Worm (Caenorhabditis elegans): ENCODE results near the gene morc-1.

morc-1 gene

ce11 chrIII:5241854-5242253 is 35.1 kb upstream of the morc-1 start:
- TF ChIP-seq nhr-23 (tag; optimal IDR thresholded peaks at IDR 0.05) (no peak), eor-1 (tag; optimal IDR thresholded peaks at IDR 0.05) (no peak), elt-1 (tag; optimal IDR thresholded peaks at IDR 0.05) (no peak), skn-1 (tag; optimal IDR thresholded peaks at IDR 0.05) (no peak), aly-2 (tag; optimal IDR thresholded peaks at IDR 0.05) (no peak), nhr-12 (tag; optimal IDR thresholded peaks at IDR 0.05) (no peak), ceh-9 (tag; optimal IDR thresholded peaks at IDR 0.05) (no peak), fkh-10 (GFP tag; optimal IDR thresholded peaks at IDR 0.05) (no peak), R02D3.7 (tag; optimal IDR thresholded peaks at IDR 0.05) (no peak), ztf-11 (tag; optimal IDR thresholded peaks at IDR 0.05) (no peak), nhr-77 (tag; optimal IDR thresholded peaks at IDR 0.05) (no peak), sea-2 (GFP tag; optimal IDR thresholded peaks at IDR 0.05) (no peak), lin-15B (tag; optimal IDR thresholded peaks at IDR 0.05) (no peak)

- TF ChIP-seq ceh-9 (tag; optimal IDR thresholded peaks at IDR 0.05), result no peak
- TF ChIP-seq elt-2 (tag; optimal IDR thresholded peaks at IDR 0.05), result peak; percentile 24
These were observed 29.4 kb upstream of the morc-1 start, which contains the start of gene prx-10 for ce11 chrIII:5236104-5236503. TSS of gene prx-10 (plus strand) at chrIII:5236404.

ce11 chrIII:5234312-5234711 is 27.6 kb upstream of the morc-1 start, which contains the start of gene mrps-26:
TSS of gene mrps-26 (plus strand) at chrIII:5234612.
- TF ChIP-seq ceh-16 (tag; optimal IDR thresholded peaks at IDR 0.05) (no peak), elt-2 (tag; optimal IDR thresholded peaks at IDR 0.05) (no peak), ztf-11 (tag; optimal IDR thresholded peaks at IDR 0.05) (no peak), nhr-76 (tag; optimal IDR thresholded peaks at IDR 0.05) (no peak), ceh-28 (tag; optimal IDR thresholded peaks at IDR 0.05) (no peak)

- no peak for TF ChIP-seq elt-1 (tag; optimal IDR thresholded peaks at IDR 0.05)
- TF ChIP-seq pha-4 (tag; optimal IDR thresholded peaks at IDR 0.05), result peak; percentile 68
- TF ChIP-seq daf-12 (tag; optimal IDR thresholded peaks at IDR 0.05), result no peak
- no peak for TF ChIP-seq nhr-28 (tag; optimal IDR thresholded peaks at IDR 0.05)
These were observed 26.4 kb upstream of the morc-1 start for ce11 chrIII:5233140-5233539.

ce11 chrIII:5230415-5230814 is 23.7 kb upstream of the morc-1 start, which contains the start of gene prmt-5:
TSS of gene prmt-5 (plus strand) at chrIII:5230555.
- peak in 1 of 3 experiments; percentile 13 for TF ChIP-seq elt-3 (tag; optimal IDR thresholded peaks at IDR 0.05)
- TF ChIP-seq nhr-237 (tag; optimal IDR thresholded peaks at IDR 0.05), result no peak
- no peak for TF ChIP-seq egl-27 (tag; optimal IDR thresholded peaks at IDR 0.05)
- peak; percentile 35 for TF ChIP-seq nhr-23 (tag; optimal IDR thresholded peaks at IDR 0.05)
- TF ChIP-seq egl-5 (tag; optimal IDR thresholded peaks at IDR 0.05), result no peak
- peak; percentile 17 for TF ChIP-seq nhr-11 (tag; optimal IDR thresholded peaks at IDR 0.05)
- peak; percentile 13 for TF ChIP-seq pha-4 (tag; optimal IDR thresholded peaks at IDR 0.05)
- no peak for TF ChIP-seq mdl-1 (tag; optimal IDR thresholded peaks at IDR 0.05)
- TF ChIP-seq ztf-4 (tag; optimal IDR thresholded peaks at IDR 0.05), result no peak
- TF ChIP-seq tbx-2 (tag; optimal IDR thresholded peaks at IDR 0.05), result no peak
- TF ChIP-seq nhr-77 (tag; optimal IDR thresholded peaks at IDR 0.05), result peak; percentile 22
- no peak for TF ChIP-seq fkh-10 (GFP tag; optimal IDR thresholded peaks at IDR 0.05)
- TF ChIP-seq unc-62 (GFP tag; optimal IDR thresholded peaks at IDR 0.05), result no peak
- TF ChIP-seq snpc-4 (tag; optimal IDR thresholded peaks at IDR 0.05), result no peak
- TF ChIP-seq nhr-25 (tag; optimal IDR thresholded peaks at IDR 0.05), result peak; percentile 30
- TF ChIP-seq hmg-11 (tag; optimal IDR thresholded peaks at IDR 0.05), result no peak
- TF ChIP-seq nhr-28 (tag; optimal IDR thresholded peaks at IDR 0.05), result no peak
- TF ChIP-seq elt-2 (tag; optimal IDR thresholded peaks at IDR 0.05), result peak; percentile 27
- no peak for TF ChIP-seq nfya-1 (tag; optimal IDR thresholded peaks at IDR 0.05; ENCODE audit: insufficient read depth)
- no peak for TF ChIP-seq nhr-76 (tag; optimal IDR thresholded peaks at IDR 0.05)
- no peak for TF ChIP-seq lin-15B (tag; optimal IDR thresholded peaks at IDR 0.05)
- no peak for TF ChIP-seq ceh-82 (tag; optimal IDR thresholded peaks at IDR 0.05)
- no peak for TF ChIP-seq fos-1 (tag; optimal IDR thresholded peaks at IDR 0.05)
- TF ChIP-seq nhr-12 (tag; optimal IDR thresholded peaks at IDR 0.05), result no peak
- no peak for TF ChIP-seq jun-1 (tag; optimal IDR thresholded peaks at IDR 0.05)
- no peak for TF ChIP-seq ztf-11 (tag; optimal IDR thresholded peaks at IDR 0.05)
- no peak for TF ChIP-seq sea-2 (GFP tag; optimal IDR thresholded peaks at IDR 0.05)
- peak; percentile 81 for TF ChIP-seq lsy-12 (tag; optimal IDR thresholded peaks at IDR 0.05)
- peak; percentile 76 for TF ChIP-seq aly-2 (tag; optimal IDR thresholded peaks at IDR 0.05)
- peak; percentile 90 for TF ChIP-seq ama-1 (optimal IDR thresholded peaks at IDR 0.05)
- no peak for TF ChIP-seq mml-1 (tag; optimal IDR thresholded peaks at IDR 0.05)
- peak; percentile 18 for TF ChIP-seq pqm-1 (tag; optimal IDR thresholded peaks at IDR 0.05)
- no peak for TF ChIP-seq unc-39 (tag; optimal IDR thresholded peaks at IDR 0.05)
- TF ChIP-seq fkh-2 (tag; optimal IDR thresholded peaks at IDR 0.05), result no peak
- peak; percentile 73 for TF ChIP-seq nhr-43 (tag; optimal IDR thresholded peaks at IDR 0.05; ENCODE audit: poor library complexity, severe bottlenecking)
- TF ChIP-seq ceh-16 (tag; optimal IDR thresholded peaks at IDR 0.05), result no peak
- no peak for TF ChIP-seq eor-1 (tag; optimal IDR thresholded peaks at IDR 0.05)
- no peak for TF ChIP-seq R02D3.7 (tag; optimal IDR thresholded peaks at IDR 0.05)
